2 worm cellular contexts compared by ENCODE assay signal in genomic region chrIII:6628769-6629168, ce11.
TF ChIP-seq lines count a peak whose summit lies in the region.

No protein-coding gene starts in this region.

TF ChIP-seq in whole organism, L4 larva, 104 proteins besides CTCF, POLR2A, EP300 and RAD21:
- TF ChIP-seq arid-1 (GFP tag; conservative IDR thresholded peaks at IDR 0.05; lab: Robert Waterston, UW) (0 out of 2 replicates have a peak, but pooled peaks have one; percentile 23), lin-38 (GFP tag; IDR thresholded peaks at IDR 0.05; lab: Robert Waterston, UW) (peak; percentile 70), vab-7 (GFP tag; IDR thresholded peaks at IDR 0.05; lab: Robert Waterston, UW) (peak; percentile 44; the same call in 1 of the 2 replicates), dmd-8 (GFP tag; IDR thresholded peaks at IDR 0.05; lab: Robert Waterston, UW) (0 out of 2 replicates have a peak, but pooled peaks have one; percentile 59), Y105C5A.15 (GFP tag; IDR thresholded peaks at IDR 0.05; lab: Robert Waterston, UW) (0 out of 2 replicates have a peak, but pooled peaks have one; percentile 51), madf-5 (GFP tag; IDR thresholded peaks at IDR 0.05; lab: Robert Waterston, UW) (0 out of 4 replicates have a peak, but pooled peaks of 1 of the 2 experiments have one; percentile 53)

TF ChIP-seq in whole organism, young adult, 124 proteins besides CTCF, POLR2A, EP300 and RAD21:
- TF ChIP-seq ceh-100 (GFP tag; IDR thresholded peaks at IDR 0.05; lab: Robert Waterston, UW) (0 out of 2 replicates have a peak, but pooled peaks have one; percentile 17), ztf-25 (GFP tag; IDR thresholded peaks at IDR 0.05; lab: Robert Waterston, UW) (0 out of 2 replicates have a peak, but pooled peaks have one; percentile 14), hmg-1.2 (GFP tag; IDR thresholded peaks at IDR 0.05; lab: Robert Waterston, UW) (peak; percentile 20; the same call in 1 of the 2 replicates), dox-1 (GFP tag; IDR thresholded peaks at IDR 0.05; lab: Robert Waterston, UW) (0 out of 2 replicates have a peak, but pooled peaks have one; percentile 19), cebp-2 (GFP tag; IDR thresholded peaks at IDR 0.05; lab: Robert Waterston, UW) (0 out of 2 replicates have a peak, but pooled peaks have one; percentile 69), madf-6 (GFP tag; IDR thresholded peaks at IDR 0.05; lab: Robert Waterston, UW) (peak; percentile 37), mcd-1 (GFP tag; IDR thresholded peaks at IDR 0.05; lab: Robert Waterston, UW) (peak; percentile 32; the same call in 1 of the 2 replicates), lin-26 (GFP tag; IDR thresholded peaks at IDR 0.05; lab: Robert Waterston, UW) (peak; percentile 65; the same call in 1 of the 2 replicates)
